Worm (Caenorhabditis elegans) whole organism, early embryonic: ENCODE data around the gene T01G5.8.

Experiments
- B0310.2 ChIP-seq: sonication (generic microtip); optimal IDR thresholded peaks from 2 replicates; lab custom pipeline; 2016; ENCODE audit warnings: mild to moderate bottlenecking, missing genetic modification characterization, missing compliant biosample characterization
- F13C5.2 ChIP-seq: sonication (generic microtip); optimal IDR thresholded peaks from 2 replicates; lab custom pipeline; 2017; ENCODE audit warnings: mild to moderate bottlenecking, missing genetic modification characterization, inconsistent platforms, missing compliant biosample characterization
- ama-1 ChIP-seq: fragments of 150-350 bp; optimal IDR thresholded peaks from 2 replicates; lab custom pipeline; 2014
- ceh-36 ChIP-seq: sonication (generic microtip); optimal IDR thresholded peaks from 2 replicates; lab custom pipeline; 2016; ENCODE audit warnings: missing genetic modification characterization, inconsistent platforms, missing compliant biosample characterization
- flt-1 ChIP-seq: fragments of 200-800 bp; sonication (Bioruptor generic); IDR thresholded peaks from 2 replicates; pipeline ENCODE4 v1.3.6; 2022; ENCODE audit warnings: missing genetic modification characterization, missing compliant biosample characterization
- hmbx-1 ChIP-seq: sonication (generic microtip); optimal IDR thresholded peaks from 2 replicates; lab custom pipeline; 2016; ENCODE audit warnings: mild to moderate bottlenecking, missing genetic modification characterization, missing compliant biosample characterization
- hnd-1 ChIP-seq: sonication (generic microtip); optimal IDR thresholded peaks from 2 replicates; lab custom pipeline; 2016; ENCODE audit warnings: missing genetic modification characterization, missing compliant biosample characterization
- scrt-1 ChIP-seq: fragments of 200-800 bp; sonication (Bioruptor generic); IDR thresholded peaks from 2 replicates; pipeline ENCODE4 v1.3.6; 2022; ENCODE audit warnings: missing genetic modification characterization, missing compliant biosample characterization

ce11 chrV:15072738-15073137, 43.3 kb upstream of the T01G5.8 start:
- TF ChIP-seq B0310.2 (no peak), ceh-36 (no peak), ama-1 (lab: Kevin White, UChicago) (no peak), hnd-1 (no peak), flt-1 (no peak), scrt-1 (no peak), hmbx-1 (tag; lab: Kevin White, UChicago) (no peak), F13C5.2 (tag; lab: Kevin White, UChicago) (no peak)
